Fruit fly (Drosophila melanogaster): ENCODE measurements around the gene schuy.

The schuy gene

dm6 chr3L:19945469-19945868 is 40.4 kb upstream of the schuy start:
- TF ChIP-seq Vsx1 (GFP tag; optimal IDR thresholded peaks at IDR 0.05) = peak; percentile 29
- TF ChIP-seq CG1603 (tag; optimal IDR thresholded peaks at IDR 0.05) = peak; percentile 52
- TF ChIP-seq nau (GFP tag; optimal IDR thresholded peaks at IDR 0.05) = no peak
- TF ChIP-seq CG9797 (GFP tag; optimal IDR thresholded peaks at IDR 0.05) = no peak
- TF ChIP-seq CG7839 (tag; optimal IDR thresholded peaks at IDR 0.05) = peak; percentile 40
- TF ChIP-seq Abd-B (GFP tag; optimal IDR thresholded peaks at IDR 0.05) = peak; percentile 3
- TF ChIP-seq CG14710 (tag; optimal IDR thresholded peaks at IDR 0.05) = no peak
- TF ChIP-seq Hand (GFP tag; optimal IDR thresholded peaks at IDR 0.05) = no peak
- no peak for TF ChIP-seq Atf-2 (GFP tag; optimal IDR thresholded peaks at IDR 0.05)
- TF ChIP-seq luna (GFP tag; optimal IDR thresholded peaks at IDR 0.05) = no peak
- peak; percentile 28 for TF ChIP-seq fd96Cb (tag; optimal IDR thresholded peaks at IDR 0.05)
- TF ChIP-seq Sox100B (GFP tag; optimal IDR thresholded peaks at IDR 0.05) = peak; percentile 3
- TF ChIP-seq Pdp1 (GFP tag; optimal IDR thresholded peaks at IDR 0.05) = peak in 1 of 2 experiments; percentile 80
- TF ChIP-seq slou (GFP tag; optimal IDR thresholded peaks at IDR 0.05) = no peak
- peak; percentile 1 for TF ChIP-seq bcd (GFP tag; optimal IDR thresholded peaks at IDR 0.05)
- TF ChIP-seq esg (GFP tag; conservative IDR thresholded peaks at IDR 0.05) = no peak
- peak; percentile 8 for TF ChIP-seq cwo (GFP tag; optimal IDR thresholded peaks at IDR 0.05)
- TF ChIP-seq CG6689 (GFP tag; IDR thresholded peaks at IDR 0.05) = peak; percentile 33; the same call in 1 of the 2 replicates
- peak; percentile 39 for TF ChIP-seq Meics (GFP tag; optimal IDR thresholded peaks at IDR 0.05)
- TF ChIP-seq gem (tag; optimal IDR thresholded peaks at IDR 0.05) = peak; percentile 61
- peak; percentile 36 for TF ChIP-seq lab (GFP tag; optimal IDR thresholded peaks at IDR 0.05)
- TF ChIP-seq CG4282 (GFP tag; optimal IDR thresholded peaks at IDR 0.05) = no peak
- no peak for TF ChIP-seq CG8944 (GFP tag; optimal IDR thresholded peaks at IDR 0.05)
- TF ChIP-seq CG12942 (GFP tag; optimal IDR thresholded peaks at IDR 0.05) = peak; percentile 2
- TF ChIP-seq CG2120 (GFP tag; optimal IDR thresholded peaks at IDR 0.05) = peak; percentile 22
- TF ChIP-seq CG12104 (GFP tag; optimal IDR thresholded peaks at IDR 0.05) = peak; percentile 2
- peak; percentile 28 for TF ChIP-seq Xbp1 (GFP tag; optimal IDR thresholded peaks at IDR 0.05)
- TF ChIP-seq CG15073 (GFP tag; optimal IDR thresholded peaks at IDR 0.05) = no peak
- no peak for TF ChIP-seq CG11695 (GFP tag; IDR thresholded peaks at IDR 0.05)
- no peak for TF ChIP-seq CG9932 (GFP tag; IDR thresholded peaks at IDR 0.05)
- peak; percentile 52 for TF ChIP-seq Sox102F (GFP tag; optimal IDR thresholded peaks at IDR 0.05)
- TF ChIP-seq CG3281 (GFP tag; optimal IDR thresholded peaks at IDR 0.05) = peak; percentile 23
- peak; percentile 17 for TF ChIP-seq CG12769 (tag; optimal IDR thresholded peaks at IDR 0.05)
- 0 out of 2 replicates have a peak, but pooled peaks have one; percentile 10 for TF ChIP-seq Ada2b (GFP tag; IDR thresholded peaks at IDR 0.05)
- TF ChIP-seq CG18476 (GFP tag; optimal IDR thresholded peaks at IDR 0.05) = peak; percentile 1
- peak; percentile 45 for TF ChIP-seq CG11504 (tag; optimal IDR thresholded peaks at IDR 0.05)
- peak; percentile 33 for TF ChIP-seq CG30403 (GFP tag; optimal IDR thresholded peaks at IDR 0.05)
- no peak for TF ChIP-seq Poxn (GFP tag; IDR thresholded peaks at IDR 0.05)
- no peak for TF ChIP-seq CG6254 (GFP tag; optimal IDR thresholded peaks at IDR 0.05)
- TF ChIP-seq CG8478 (optimal IDR thresholded peaks at IDR 0.05) = no peak
- TF ChIP-seq CG8924 (tag; optimal IDR thresholded peaks at IDR 0.05) = no peak
- peak; percentile 14 for TF ChIP-seq CG4820 (GFP tag; optimal IDR thresholded peaks at IDR 0.05)
- TF ChIP-seq chinmo (GFP tag; IDR thresholded peaks at IDR 0.05; ENCODE audit: partially characterized antibody) = 0 out of 4 replicates have a peak, but pooled peaks have one; percentile 32
- no peak for TF ChIP-seq z (GFP tag; IDR thresholded peaks at IDR 0.05)
- TF ChIP-seq Rx (GFP tag; IDR thresholded peaks at IDR 0.05) = 0 out of 2 replicates have a peak, but pooled peaks have one; percentile 16
- TF ChIP-seq Hr3 (GFP tag; optimal IDR thresholded peaks at IDR 0.05) = peak; percentile 7
- no peak for TF ChIP-seq Dad (GFP tag; optimal IDR thresholded peaks at IDR 0.05)
- TF ChIP-seq Blimp-1 (GFP tag; optimal IDR thresholded peaks at IDR 0.05) = peak; percentile 39
- peak; percentile 90 for TF ChIP-seq Ets65A (GFP tag)
- no peak for TF ChIP-seq ci (GFP tag; IDR thresholded peaks at IDR 0.05)
- peak; percentile 7 for TF ChIP-seq sens (GFP tag)

Measured in whole organism, embryonic.